Worm (Caenorhabditis elegans) whole organism, late embryonic: ENCODE data around the gene clec-223.

ENCODE experiments used
- C08G9.2 ChIP-seq: sonication (generic microtip); optimal IDR thresholded peaks from 2 replicates; lab custom pipeline; 2016; ENCODE audit warnings: mild to moderate bottlenecking, missing genetic modification characterization, moderate library complexity, missing compliant biosample characterization
- T23F11.4 ChIP-seq: fragments of 200-800 bp; sonication (Bioruptor generic); optimal IDR thresholded peaks from 2 replicates; lab custom pipeline; 2018; ENCODE audit warnings: mild to moderate bottlenecking, missing genetic modification characterization, missing compliant biosample characterization
- ahr-1 ChIP-seq: sonication (generic microtip); optimal IDR thresholded peaks from 2 replicates; lab custom pipeline; 2016; ENCODE audit warnings: missing genetic modification characterization, missing compliant biosample characterization
- ama-1 ChIP-seq: fragments of 150-350 bp; optimal IDR thresholded peaks from 2 replicates; lab custom pipeline; 2014
- ceh-18 ChIP-seq: sonication (generic microtip); optimal IDR thresholded peaks from 2 replicates; lab custom pipeline; 2016; ENCODE audit warnings: missing genetic modification characterization, missing compliant biosample characterization
- ceh-19 ChIP-seq: fragments of 200-800 bp; sonication (Bioruptor generic); optimal IDR thresholded peaks from 2 replicates; lab custom pipeline; 2018; ENCODE audit warnings: mild to moderate bottlenecking, missing genetic modification characterization, missing compliant biosample characterization
- ceh-22 ChIP-seq: sonication (generic microtip); optimal IDR thresholded peaks from 2 replicates; lab custom pipeline; 2017; ENCODE audit warnings: missing biosample characterization, missing genetic modification characterization
- ceh-30 ChIP-seq: fragments of 150-350 bp; optimal IDR thresholded peaks from 2 replicates; lab custom pipeline; 2014; ENCODE audit warnings: missing biosample characterization, missing genetic modification characterization
- ceh-31 ChIP-seq: sonication (generic microtip); optimal IDR thresholded peaks from 2 replicates; lab custom pipeline; 2016; ENCODE audit warnings: missing genetic modification characterization, missing compliant biosample characterization
- ceh-9 ChIP-seq: sonication (generic microtip); optimal IDR thresholded peaks from 2 replicates; lab custom pipeline; 2016; ENCODE audit warnings: mild to moderate bottlenecking, missing genetic modification characterization, inconsistent platforms, missing compliant biosample characterization
- che-1 ChIP-seq: sonication (generic microtip); optimal IDR thresholded peaks from 2 replicates; lab custom pipeline; 2016; ENCODE audit warnings: mild to moderate bottlenecking, missing genetic modification characterization, missing compliant biosample characterization
- elt-4 ChIP-seq: sonication (generic microtip); optimal IDR thresholded peaks from 2 replicates; lab custom pipeline; 2016; ENCODE audit warnings: missing genetic modification characterization, missing compliant biosample characterization
- gmeb-2 ChIP-seq: sonication (generic microtip); optimal IDR thresholded peaks from 2 replicates; lab custom pipeline; 2016; ENCODE audit warnings: missing genetic modification characterization, inconsistent platforms, missing compliant biosample characterization
- hlh-6 ChIP-seq: sonication (generic microtip); optimal IDR thresholded peaks from 2 replicates; lab custom pipeline; 2016; ENCODE audit warnings: missing genotype, missing genetic modification characterization, missing compliant biosample characterization
- hlh-8 ChIP-seq: sonication (generic microtip); optimal IDR thresholded peaks from 2 replicates; lab custom pipeline; 2016; ENCODE audit warnings: missing genotype, missing genetic modification characterization, missing compliant biosample characterization
- lim-6 ChIP-seq: sonication (generic microtip); optimal IDR thresholded peaks from 2 replicates; lab custom pipeline; 2016; ENCODE audit warnings: missing genetic modification characterization, missing compliant biosample characterization
- nfya-1 ChIP-seq: sonication (generic microtip); optimal IDR thresholded peaks from 2 replicates; lab custom pipeline; 2017; ENCODE audit warnings: missing genetic modification characterization, mild to moderate bottlenecking, missing compliant biosample characterization, antibody characterized with exemption, moderate library complexity
- pha-2 ChIP-seq: sonication (generic microtip); optimal IDR thresholded peaks from 2 replicates; lab custom pipeline; 2017; ENCODE audit warnings: mild to moderate bottlenecking, missing genetic modification characterization, missing compliant biosample characterization
- pha-4 ChIP-seq: fragments of 150-350 bp; optimal IDR thresholded peaks from 2 replicates; lab custom pipeline; 2018; ENCODE audit warnings: missing biosample characterization, missing genetic modification reagents, missing genetic modification characterization
- sdc-2 ChIP-seq: sonication (generic microtip); optimal IDR thresholded peaks from 2 replicates; lab custom pipeline; 2016; ENCODE audit warnings: missing genotype, missing genetic modification characterization, missing compliant biosample characterization
- tbx-2 ChIP-seq: sonication (generic microtip); optimal IDR thresholded peaks from 2 replicates; lab custom pipeline; 2016; ENCODE audit warnings: missing genetic modification characterization, missing compliant biosample characterization
- ttx-3 ChIP-seq: sonication (generic microtip); optimal IDR thresholded peaks from 2 replicates; lab custom pipeline; 2016; ENCODE audit warnings: missing genetic modification reagents, missing genetic modification characterization, missing compliant biosample characterization
- unc-42 ChIP-seq: sonication (generic microtip); optimal IDR thresholded peaks from 2 replicates; lab custom pipeline; 2016; ENCODE audit warnings: missing genotype, missing genetic modification characterization, missing compliant biosample characterization
- unc-55 ChIP-seq: sonication (generic microtip); optimal IDR thresholded peaks from 2 replicates; lab custom pipeline; 2017; ENCODE audit warnings: missing biosample characterization, missing genetic modification reagents, missing genetic modification characterization
- zip-5 ChIP-seq: sonication (generic microtip); optimal IDR thresholded peaks from 2 replicates; lab custom pipeline; 2016; ENCODE audit warnings: missing genetic modification characterization, missing compliant biosample characterization

Gene clec-223

DNA sequence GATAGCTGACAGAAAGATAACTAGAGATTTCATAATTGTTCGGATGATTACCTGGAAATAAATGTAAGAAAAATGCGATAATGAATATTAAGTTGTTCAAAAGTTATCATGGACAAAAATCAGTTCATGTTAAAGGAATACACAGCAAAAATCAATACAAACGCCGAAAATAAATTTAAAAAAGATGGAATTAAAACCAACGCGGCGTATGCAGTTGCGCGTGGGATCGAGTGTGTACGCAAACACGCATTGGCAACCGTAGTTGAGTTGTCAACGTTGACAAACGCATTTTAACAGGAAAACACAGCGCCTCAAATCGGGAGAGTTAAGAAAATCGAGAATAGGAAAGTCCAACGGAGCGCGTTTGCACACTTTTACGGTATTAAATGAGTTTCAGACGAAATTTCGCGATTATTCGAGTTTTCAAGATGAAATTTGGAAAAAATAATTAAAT, 54.0 kb downstream of the clec-223 start, which contains the start of gene tmed-10:
tmed-10 (minus strand) TSS at position 51 of the 454 bp plus-strand sequence.
- TF ChIP-seq hlh-8 (tag; lab: Kevin White, UChicago) (no peak), lim-6 (tag; lab: Kevin White, UChicago) (no peak), elt-4 (tag; lab: Kevin White, UChicago) (no peak), T23F11.4 (GFP tag; lab: Kevin White, UChicago) (no peak), zip-5 (tag; lab: Kevin White, UChicago) (no peak), gmeb-2 (no peak), pha-4 (tag; lab: Kevin White, UChicago) (no peak), ttx-3 (tag; lab: Kevin White, UChicago) (no peak), sdc-2 (tag; lab: Kevin White, UChicago) (no peak), ahr-1 (tag; lab: Kevin White, UChicago) (no peak), che-1 (tag; lab: Kevin White, UChicago) (no peak), hlh-6 (tag; lab: Kevin White, UChicago) (no peak), nfya-1 (tag; lab: Kevin White, UChicago) (peak; percentile 54), unc-42 (tag; lab: Kevin White, UChicago) (peak; percentile 48), ceh-18 (tag; lab: Kevin White, UChicago) (peak; percentile 1), ceh-22 (tag; lab: Kevin White, UChicago) (no peak), C08G9.2 (tag; lab: Kevin White, UChicago) (no peak), ama-1 (no peak), ceh-31 (tag; lab: Kevin White, UChicago) (peak; percentile 42), ceh-19 (no peak), ceh-30 (no peak), unc-55 (GFP tag; lab: Kevin White, UChicago) (peak; percentile 31), ceh-9 (no peak), pha-2 (no peak), tbx-2 (tag; lab: Kevin White, UChicago) (no peak)
